Fruit fly (Drosophila melanogaster) whole organism, embryonic: Measurements from ENCODE around the gene Wsck.
A peak's percentile ranks its signal among the peaks of the same experiment; 100 is the strongest.

Experiments
- Adf1 ChIP-seq: fragments of 200-800 bp; sonication (Bioruptor generic); IDR thresholded peaks from 2 replicates; pipeline ENCODE4 v1.3.6; 2022; ENCODE audit warnings: missing biosample characterization, missing genetic modification characterization
- Antp ChIP-seq: fragments of 200-800 bp; sonication (Bioruptor generic); optimal IDR thresholded peaks from 3 replicates; lab custom pipeline; 2016; ENCODE audit warnings: missing biosample characterization, missing genetic modification characterization
- Asciz ChIP-seq: fragments of 200-800 bp; sonication (Bioruptor generic); optimal IDR thresholded peaks from 2 replicates; lab custom pipeline; 2017; ENCODE audit warnings: missing biosample characterization, mild to moderate bottlenecking, missing genetic modification characterization, missing genetic modification reagents
- Atf3 ChIP-seq: fragments of 200-800 bp; sonication (Bioruptor generic); optimal IDR thresholded peaks from 3 replicates; lab custom pipeline; 2016; ENCODE audit warnings: missing biosample characterization, missing genetic modification characterization
- Bgb ChIP-seq: fragments of 200-800 bp; sonication (Bioruptor generic); IDR thresholded peaks from 2 replicates; pipeline ENCODE4 v1.3.6; 2022; ENCODE audit warnings: missing biosample characterization, missing genetic modification characterization; ENCODE audit not compliant: partially characterized antibody
- CG1024 ChIP-seq: fragments of 200-800 bp; sonication (Bioruptor generic); IDR thresholded peaks from 2 replicates; pipeline ENCODE4 v1.3.6; 2022; ENCODE audit warnings: missing biosample characterization, missing genetic modification characterization
- CG10267 ChIP-seq: fragments of 200-800 bp; sonication (Bioruptor generic); optimal IDR thresholded peaks from 2 replicates; lab custom pipeline; 2018; ENCODE audit warnings: missing biosample characterization, mild to moderate bottlenecking, missing genetic modification characterization, moderate library complexity
- CG15601 ChIP-seq: fragments of 200-800 bp; sonication (Bioruptor generic); optimal IDR thresholded peaks from 3 replicates; lab custom pipeline; 2019; ENCODE audit warnings: missing biosample characterization, mild to moderate bottlenecking, missing genetic modification characterization, moderate library complexity
- CG15696 ChIP-seq: fragments of 200-800 bp; sonication (Bioruptor generic); optimal IDR thresholded peaks from 2 replicates; lab custom pipeline; 2019; ENCODE audit warnings: missing biosample characterization, mild to moderate bottlenecking, missing genetic modification characterization, moderate library complexity
- CG16863 ChIP-seq: fragments of 200-800 bp; sonication (Bioruptor generic); optimal IDR thresholded peaks from 3 replicates; lab custom pipeline; 2016; ENCODE audit warnings: missing biosample characterization, missing genetic modification characterization
- CG1832 ChIP-seq: fragments of 200-800 bp; sonication (Bioruptor generic); optimal IDR thresholded peaks from 2 replicates; lab custom pipeline; 2017; ENCODE audit warnings: missing biosample characterization, mild to moderate bottlenecking, missing genetic modification characterization, inconsistent platforms
- CG18476 ChIP-seq: fragments of 200-800 bp; sonication (Bioruptor generic); optimal IDR thresholded peaks from 2 replicates; lab custom pipeline; 2016; ENCODE audit warnings: missing biosample characterization, mild to moderate bottlenecking, missing genetic modification characterization
- CG2712 ChIP-seq: fragments of 200-800 bp; optimal IDR thresholded peaks from 3 replicates; lab custom pipeline; 2019; ENCODE audit warnings: missing biosample characterization, mild to moderate bottlenecking, missing genetic modification characterization, moderate library complexity
- CG34224 ChIP-seq: fragments of 200-800 bp; sonication (Bioruptor generic); IDR thresholded peaks from 3 replicates; pipeline ENCODE4 v1.3.6; 2022; ENCODE audit warnings: missing biosample characterization, missing genetic modification characterization; ENCODE audit not compliant: partially characterized antibody
- CG3847 ChIP-seq: fragments of 200-800 bp; sonication (Bioruptor generic); IDR thresholded peaks from 2 replicates; pipeline ENCODE4 v1.3.6; 2022; ENCODE audit warnings: missing biosample characterization, missing genetic modification characterization
- CG4617 ChIP-seq: fragments of 200-800 bp; sonication (Bioruptor generic); optimal IDR thresholded peaks from 3 replicates; lab custom pipeline; 2016; ENCODE audit warnings: missing biosample characterization, missing genetic modification characterization, borderline replicate concordance
- CG4730 ChIP-seq: fragments of 200-800 bp; sonication (Bioruptor generic); IDR thresholded peaks from 2 replicates; pipeline ENCODE4 v1.3.6; 2022; ENCODE audit warnings: missing biosample characterization, missing genetic modification characterization
- CG4820 ChIP-seq: fragments of 200-800 bp; sonication (Bioruptor generic); optimal IDR thresholded peaks from 3 replicates; lab custom pipeline; 2016; ENCODE audit warnings: missing biosample characterization, missing genetic modification characterization
- CG8478 ChIP-seq: fragments of >200 bp; optimal IDR thresholded peaks from 2 replicates; lab custom pipeline; 2018
- CkIIα-i1 ChIP-seq: fragments of 200-800 bp; sonication (Bioruptor generic); IDR thresholded peaks from 2 replicates; pipeline ENCODE4 v1.3.6; 2022; ENCODE audit warnings: missing biosample characterization, missing genetic modification characterization
- CrebB ChIP-seq: fragments of 200-800 bp; sonication (Bioruptor generic); optimal IDR thresholded peaks from 3 replicates; lab custom pipeline; 2018; ENCODE audit warnings: missing biosample characterization, mild to moderate bottlenecking, missing genetic modification characterization
- Dll ChIP-seq: fragments of 200-800 bp; sonication (Bioruptor generic); IDR thresholded peaks from 4 replicates; pipeline ENCODE4 v1.3.6; 2022; ENCODE audit warnings: missing biosample characterization, missing genetic modification characterization; ENCODE audit not compliant: partially characterized antibody
- Dp ChIP-seq: fragments of 200-800 bp; sonication (Bioruptor generic); optimal IDR thresholded peaks from 2 replicates; lab custom pipeline; 2018; ENCODE audit warnings: missing biosample characterization, mild to moderate bottlenecking, missing genetic modification characterization, moderate library complexity
- E2f2 ChIP-seq: fragments of 200-800 bp; sonication (Bioruptor generic); IDR thresholded peaks from 2 replicates; pipeline ENCODE4 v1.3.6; 2022; ENCODE audit warnings: missing biosample characterization, missing genetic modification characterization
- HLHmδ ChIP-seq: fragments of 200-800 bp; sonication (Bioruptor generic); optimal IDR thresholded peaks from 2 replicates; lab custom pipeline; 2018; ENCODE audit warnings: missing biosample characterization, mild to moderate bottlenecking, missing genetic modification characterization, moderate library complexity
- Hmx ChIP-seq: fragments of 200-800 bp; sonication (Bioruptor generic); optimal IDR thresholded peaks from 2 replicates; lab custom pipeline; 2016; ENCODE audit warnings: missing biosample characterization, missing genetic modification characterization
- Hr51 ChIP-seq, 2 experiments: fragments of 200-800 bp; sonication (Bioruptor generic); optimal IDR thresholded peaks; 2 replicates in 1 of 2; 3 replicates in 1 of 2; lab custom pipeline; 2016 to 2018; ENCODE audit warnings: missing biosample characterization in 2 of 2, missing genetic modification characterization in 2 of 2, mild to moderate bottlenecking in 1 of 2, moderate library complexity in 1 of 2
- Mad ChIP-seq: fragments of 200-800 bp; sonication (Bioruptor generic); optimal IDR thresholded peaks from 2 replicates; lab custom pipeline; 2016; ENCODE audit warnings: missing biosample characterization, missing genetic modification characterization
- NC2α ChIP-seq: fragments of 200-800 bp; sonication (Bioruptor generic); optimal IDR thresholded peaks from 2 replicates; lab custom pipeline; 2016; ENCODE audit warnings: missing biosample characterization, missing genetic modification characterization
- Nf-YA ChIP-seq: fragments of 200-800 bp; sonication (Bioruptor generic); IDR thresholded peaks from 2 replicates; pipeline ENCODE4 v1.3.6; 2022; ENCODE audit warnings: missing biosample characterization, missing genetic modification characterization
- Ptx1 ChIP-seq: fragments of 200-800 bp; sonication (Bioruptor generic); IDR thresholded peaks from 2 replicates; pipeline ENCODE4 v1.3.6; 2022; ENCODE audit warnings: missing biosample characterization, missing genetic modification characterization
- Sox102F ChIP-seq: fragments of 200-800 bp; sonication (Bioruptor generic); optimal IDR thresholded peaks from 2 replicates; lab custom pipeline; 2018; ENCODE audit warnings: missing biosample characterization, mild to moderate bottlenecking, missing genetic modification characterization, moderate library complexity
- amos ChIP-seq: fragments of 200-800 bp; sonication (Bioruptor generic); IDR thresholded peaks from 2 replicates; pipeline ENCODE4 v1.3.6; 2022; ENCODE audit warnings: missing biosample characterization, missing genetic modification characterization; ENCODE audit not compliant: partially characterized antibody
- bbx ChIP-seq: fragments of 200-800 bp; sonication (Bioruptor generic); IDR thresholded peaks from 2 replicates; pipeline ENCODE4 v1.3.6; 2022; ENCODE audit warnings: missing biosample characterization, missing genetic modification characterization; ENCODE audit not compliant: partially characterized antibody
- cad ChIP-seq: fragments of >200 bp; optimal IDR thresholded peaks from 2 replicates; lab custom pipeline; 2017; ENCODE audit warnings: missing biosample characterization, missing genetic modification characterization
- hth ChIP-seq: fragments of >200 bp; optimal IDR thresholded peaks from 2 replicates; lab custom pipeline; 2017; ENCODE audit warnings: inconsistent platforms
- nerfin-2 ChIP-seq: fragments of 200-800 bp; sonication (Bioruptor generic); IDR thresholded peaks from 2 replicates; pipeline ENCODE4 v1.3.6; 2022; ENCODE audit warnings: missing biosample characterization, missing genetic modification characterization; ENCODE audit not compliant: partially characterized antibody
- nom ChIP-seq: fragments of 200-800 bp; sonication (Bioruptor generic); optimal IDR thresholded peaks from 2 replicates; lab custom pipeline; 2017; ENCODE audit warnings: missing biosample characterization, missing genetic modification characterization, mild to moderate bottlenecking, moderate library complexity, missing genetic modification reagents
- oc ChIP-seq: fragments of 200-800 bp; sonication (Bioruptor generic); optimal IDR thresholded peaks from 2 replicates; lab custom pipeline; 2018; ENCODE audit warnings: missing biosample characterization, mild to moderate bottlenecking, missing genetic modification characterization, moderate library complexity
- repo ChIP-seq: fragments of 200-800 bp; sonication (Bioruptor generic); optimal IDR thresholded peaks from 2 replicates; lab custom pipeline; 2016; ENCODE audit warnings: missing biosample characterization, missing genetic modification characterization
- sima ChIP-seq: fragments of 200-800 bp; sonication (Bioruptor generic); optimal IDR thresholded peaks from 2 replicates; lab custom pipeline; 2016; ENCODE audit warnings: missing biosample characterization, missing genetic modification characterization
- slou ChIP-seq: fragments of 200-800 bp; sonication (Bioruptor generic); optimal IDR thresholded peaks from 3 replicates; lab custom pipeline; 2016; ENCODE audit warnings: missing biosample characterization, missing genetic modification characterization
- stc ChIP-seq: fragments of 200-800 bp; sonication (Bioruptor generic); IDR thresholded peaks from 2 replicates; pipeline ENCODE4 v1.3.6; 2022; ENCODE audit warnings: missing biosample characterization, missing genetic modification characterization
- tin ChIP-seq: fragments of 200-800 bp; sonication (Bioruptor generic); optimal IDR thresholded peaks from 3 replicates; lab custom pipeline; 2016; ENCODE audit warnings: missing biosample characterization, missing genetic modification characterization
- unpg ChIP-seq: fragments of 200-800 bp; sonication (Bioruptor generic); optimal IDR thresholded peaks from 3 replicates; lab custom pipeline; 2018; ENCODE audit warnings: missing biosample characterization, mild to moderate bottlenecking, missing genetic modification characterization, moderate library complexity
- zen2 ChIP-seq: fragments of 200-800 bp; sonication (Bioruptor generic); IDR thresholded peaks from 3 replicates; pipeline ENCODE4 v1.3.6; 2022; ENCODE audit warnings: missing biosample characterization, missing genetic modification characterization; ENCODE audit not compliant: partially characterized antibody

Wsck gene

dm6 chr3R:24661679-24662411, 32.0 kb upstream of the Wsck start, which contains the start of gene Ppox (continued):
- TF ChIP-seq Dp (GFP tag; lab: Kevin White, UChicago) (peak; percentile 59), Dll (GFP tag; lab: Robert Waterston, UW) (peak; percentile 96), CG15601 (tag; lab: Kevin White, UChicago) (peak; percentile 43)

dm6 chr3R:24659173-24659846, 29.4 kb upstream of the Wsck start, which contains the start of gene CG31126:
Gene CG31126 (plus strand): TSS chr3R:24659621.
- TF ChIP-seq CG16863 (no peak), Mad (no peak), CG4730 (no peak), CG10267 (tag; lab: Kevin White, UChicago) (peak; percentile 37), repo (GFP tag; lab: Kevin White, UChicago) (no peak), cad (GFP tag; lab: Kevin White, UChicago) (no peak), Antp (GFP tag; lab: Kevin White, UChicago) (no peak), oc (tag; lab: Kevin White, UChicago) (no peak), bbx (GFP tag; lab: Robert Waterston, UW) (peak; percentile 62; the same call in 1 of the 2 replicates), slou (GFP tag; lab: Kevin White, UChicago) (no peak), zen2 (GFP tag; lab: Robert Waterston, UW) (peak; percentile 23; the same call in 1 of the 3 replicates), CG8478 (lab: Kevin White, UChicago) (no peak), Adf1 (GFP tag; lab: Robert Waterston, UW) (no peak), Ptx1 (no peak), CG1832 (GFP tag; lab: Kevin White, UChicago) (no peak), NC2α (GFP tag; lab: Kevin White, UChicago) (no peak), CG34224 (GFP tag; lab: Robert Waterston, UW) (peak; percentile 67), E2f2 (GFP tag; lab: Robert Waterston, UW) (peak; percentile 42), Nf-YA (GFP tag; lab: Robert Waterston, UW) (no peak), CG2712 (no peak), CG4820 (GFP tag; lab: Kevin White, UChicago) (no peak), Asciz (GFP tag; lab: Kevin White, UChicago) (no peak), tin (GFP tag; lab: Kevin White, UChicago) (no peak), unpg (no peak), Hr51 (GFP tag; optimal IDR thresholded peaks at IDR 0.05; lab: Kevin White, UChicago) (no peak), nom (GFP tag; lab: Kevin White, UChicago) (no peak), Hmx (GFP tag; lab: Kevin White, UChicago) (no peak), CG3847 (GFP tag; lab: Robert Waterston, UW) (0 out of 2 replicates have a peak, but pooled peaks have one; percentile 13), HLHmδ (no peak), amos (GFP tag; lab: Robert Waterston, UW) (peak; percentile 59; the same call in 1 of the 2 replicates), CkIIα-i1 (no peak), CG1024 (GFP tag; lab: Robert Waterston, UW) (no peak), CG4617 (peak; percentile 10), CrebB (no peak), Bgb (GFP tag; lab: Robert Waterston, UW) (peak; percentile 62), nerfin-2 (GFP tag; lab: Robert Waterston, UW) (peak; percentile 50; the same call in 1 of the 2 replicates), hth (lab: Kevin White, UChicago) (no peak), sima (GFP tag; lab: Kevin White, UChicago) (no peak), Sox102F (GFP tag; lab: Kevin White, UChicago) (no peak), CG15696 (tag; lab: Kevin White, UChicago) (no peak), CG18476 (GFP tag; lab: Kevin White, UChicago) (no peak), stc (GFP tag; lab: Robert Waterston, UW) (no peak), Atf3 (GFP tag; lab: Kevin White, UChicago) (no peak)
